Worm (Caenorhabditis elegans): Measurements from ENCODE around the gene lmp-1.

Gene lmp-1

ce11 chrX:6377634-6378288 is at the start of gene lmp-1:
lmp-1 (minus strand) TSS chrX:6377684.
- TF ChIP-seq fos-1 (tag; optimal IDR thresholded peaks at IDR 0.05) (peak; percentile 37), sma-9 (GFP tag; optimal IDR thresholded peaks at IDR 0.05) (no peak), sma-9 (tag; optimal IDR thresholded peaks at IDR 0.05) (no peak)

ce11 chrX:6427147-6427546 is 49.7 kb upstream of the lmp-1 start:
- TF ChIP-seq crh-2 (tag; optimal IDR thresholded peaks at IDR 0.05) (peak; percentile 49), nhr-129 (tag; optimal IDR thresholded peaks at IDR 0.05) (peak; percentile 28), sem-4 (tag; optimal IDR thresholded peaks at IDR 0.05) (no peak), F13H6.1 (tag; optimal IDR thresholded peaks at IDR 0.05) (peak; percentile 27), lin-13 (GFP tag; optimal IDR thresholded peaks at IDR 0.05) (no peak), fos-1 (tag; optimal IDR thresholded peaks at IDR 0.05) (peak; percentile 77), sma-9 (GFP tag; optimal IDR thresholded peaks at IDR 0.05) (peak; percentile 55), sma-9 (tag; optimal IDR thresholded peaks at IDR 0.05) (no peak)

DNA sequence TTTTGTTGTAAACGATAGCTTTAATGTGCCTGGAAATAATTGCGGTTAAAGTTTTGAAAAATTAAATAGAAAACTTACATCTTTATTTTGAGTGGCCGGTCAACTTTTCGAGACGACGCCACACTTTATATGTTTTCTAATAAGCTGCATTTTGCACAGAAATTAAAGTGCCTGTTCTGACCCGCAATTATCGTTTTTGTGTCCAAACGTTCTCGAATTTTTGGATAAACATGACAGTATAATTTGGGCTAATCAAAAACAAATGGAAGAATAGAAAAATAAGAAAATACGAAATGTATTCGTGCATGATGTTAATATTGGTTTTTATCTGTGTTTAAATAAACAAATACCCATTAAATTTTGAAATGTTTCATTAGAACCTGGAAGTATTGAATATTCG is 43.2 kb upstream of the lmp-1 start, which contains the start of gene K10C2.12:
TSS of gene K10C2.12 (minus strand) at position 101 of the 400 bp plus-strand sequence.
- TF ChIP-seq nhr-11 (tag; optimal IDR thresholded peaks at IDR 0.05) (no peak), lsy-2 (tag; optimal IDR thresholded peaks at IDR 0.05) (no peak), R02D3.7 (tag; optimal IDR thresholded peaks at IDR 0.05) (no peak), egl-27 (tag; optimal IDR thresholded peaks at IDR 0.05) (no peak), nhr-23 (tag; optimal IDR thresholded peaks at IDR 0.05) (no peak)

DNA sequence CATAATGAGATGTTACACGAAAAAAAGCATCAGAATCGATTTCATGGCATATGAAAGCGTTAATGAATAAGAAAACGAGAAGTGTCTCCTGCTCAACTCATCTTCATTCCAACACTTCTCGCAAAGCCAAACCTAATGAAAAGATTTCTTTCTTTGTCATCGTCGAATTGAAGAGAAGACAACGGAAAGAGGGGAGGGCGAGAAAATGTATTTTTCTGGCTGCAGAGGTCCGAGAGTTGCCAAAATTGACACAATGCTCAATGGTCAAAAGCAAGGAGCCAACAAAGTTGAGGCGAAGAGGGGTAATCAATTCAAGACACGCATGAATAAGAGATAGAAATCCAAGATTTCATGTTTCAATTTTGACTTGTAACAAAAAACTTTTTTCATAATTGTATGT is 41.6 kb upstream of the lmp-1 start:
- TF ChIP-seq nhr-12 (tag; optimal IDR thresholded peaks at IDR 0.05) (no peak), gmeb-1 (tag; optimal IDR thresholded peaks at IDR 0.05) (no peak), nhr-21 (tag; optimal IDR thresholded peaks at IDR 0.05) (no peak), alr-1 (tag; optimal IDR thresholded peaks at IDR 0.05) (no peak), nhr-10 (tag; optimal IDR thresholded peaks at IDR 0.05) (no peak), nhr-6 (tag; optimal IDR thresholded peaks at IDR 0.05) (no peak), nhr-129 (tag; optimal IDR thresholded peaks at IDR 0.05) (no peak), Y55F3AM.14 (GFP tag; optimal IDR thresholded peaks at IDR 0.05) (no peak), sma-9 (GFP tag; optimal IDR thresholded peaks at IDR 0.05) (no peak), sma-9 (tag; optimal IDR thresholded peaks at IDR 0.05) (no peak), lin-13 (GFP tag; optimal IDR thresholded peaks at IDR 0.05) (no peak), skn-1 (tag; optimal IDR thresholded peaks at IDR 0.05) (no peak)

DNA sequence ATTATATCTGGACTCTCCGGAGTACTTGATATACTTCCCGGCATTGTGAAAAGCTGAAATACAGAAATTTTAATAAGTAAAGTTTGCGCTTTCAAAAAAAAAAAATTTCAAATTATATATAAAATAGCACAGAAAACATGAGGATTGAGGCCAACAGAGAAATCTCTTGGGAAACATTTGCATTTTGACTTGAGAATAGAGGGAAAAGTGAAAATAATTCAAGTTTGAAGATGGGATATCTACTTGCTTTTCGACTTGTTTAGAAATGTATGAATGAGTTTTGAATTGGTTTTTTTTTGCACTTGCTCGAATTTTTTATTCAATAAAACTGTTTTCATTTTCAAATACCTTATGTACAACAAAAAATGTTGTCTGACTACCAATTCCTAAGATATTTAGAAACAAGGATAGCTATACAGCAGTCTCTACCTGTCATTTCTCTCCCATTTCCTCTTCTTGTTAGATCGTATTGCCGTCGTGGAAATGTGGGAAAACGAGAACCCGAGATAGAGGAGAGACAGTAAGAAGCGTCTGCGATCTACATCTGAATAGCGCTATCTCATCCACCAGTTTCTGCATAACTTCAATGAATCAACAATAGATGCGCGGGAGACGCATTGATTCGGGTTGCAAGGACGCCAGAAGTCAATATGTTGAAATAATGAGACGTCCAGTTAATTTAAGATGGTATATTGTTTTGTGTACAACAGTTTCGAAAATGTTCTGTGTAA is 39.0 kb upstream of the lmp-1 start, which contains the start of gene T22E5.6:
TSS of gene T22E5.6 (minus strand) at position 51 of the 731 bp plus-strand sequence.
- TF ChIP-seq nhr-129 (tag; optimal IDR thresholded peaks at IDR 0.05) (peak; percentile 52), lin-39 (tag; optimal IDR thresholded peaks at IDR 0.05) (no peak), blmp-1 (tag; optimal IDR thresholded peaks at IDR 0.05; ENCODE audit: insufficient read depth) (peak; percentile 5), sma-9 (GFP tag; optimal IDR thresholded peaks at IDR 0.05) (no peak), sma-9 (tag; optimal IDR thresholded peaks at IDR 0.05) (no peak)

- TF ChIP-seq gmeb-1 (tag; optimal IDR thresholded peaks at IDR 0.05), result no peak
- TF ChIP-seq lin-39 (tag; optimal IDR thresholded peaks at IDR 0.05), result no peak
- no peak for TF ChIP-seq ztf-1 (GFP tag; conservative IDR thresholded peaks at IDR 0.05)
- TF ChIP-seq elt-1 (tag; optimal IDR thresholded peaks at IDR 0.05), result no peak
- TF ChIP-seq ceh-82 (tag; optimal IDR thresholded peaks at IDR 0.05), result no peak
- no peak for TF ChIP-seq ceh-16 (tag; optimal IDR thresholded peaks at IDR 0.05)
- TF ChIP-seq unc-39 (tag; optimal IDR thresholded peaks at IDR 0.05), result no peak
- no peak for TF ChIP-seq unc-62 (GFP tag; optimal IDR thresholded peaks at IDR 0.05)
- TF ChIP-seq nhr-23 (tag; optimal IDR thresholded peaks at IDR 0.05), result no peak
- TF ChIP-seq peb-1 (tag; optimal IDR thresholded peaks at IDR 0.05), result no peak
- no peak for TF ChIP-seq zag-1 (tag; optimal IDR thresholded peaks at IDR 0.05)
- no peak for TF ChIP-seq elt-3 (tag; optimal IDR thresholded peaks at IDR 0.05)
- no peak for TF ChIP-seq dmd-4 (tag; optimal IDR thresholded peaks at IDR 0.05)
- TF ChIP-seq F13H6.1 (tag; optimal IDR thresholded peaks at IDR 0.05), result no peak
- TF ChIP-seq mbf-1 (tag; optimal IDR thresholded peaks at IDR 0.05), result no peak
- TF ChIP-seq nhr-77 (tag; optimal IDR thresholded peaks at IDR 0.05), result no peak
- TF ChIP-seq nhr-12 (tag; optimal IDR thresholded peaks at IDR 0.05), result no peak
- no peak for TF ChIP-seq nhr-10 (tag; optimal IDR thresholded peaks at IDR 0.05)
- TF ChIP-seq nhr-129 (tag; optimal IDR thresholded peaks at IDR 0.05), result no peak
Observed at ce11 chrX:6413583-6413982, 36.1 kb upstream of the lmp-1 start.
